Fruit fly (Drosophila melanogaster) whole organism, embryonic: ENCODE data around the gene Taf6.
A peak's percentile ranks its signal among the peaks of the same experiment; 100 is the strongest.

ENCODE experiments used
- Atf3 ChIP-seq: fragments of 200-800 bp; sonication (Bioruptor generic); optimal IDR thresholded peaks from 3 replicates; lab custom pipeline; 2016; ENCODE audit warnings: missing biosample characterization, missing genetic modification characterization
- CG10959 ChIP-seq: fragments of 200-800 bp; sonication (Bioruptor generic); IDR thresholded peaks from 2 replicates; pipeline ENCODE4 v1.3.6; 2022; ENCODE audit warnings: missing biosample characterization, missing genetic modification characterization
- CG12071 ChIP-seq: fragments of 200-800 bp; sonication (Bioruptor generic); optimal IDR thresholded peaks from 3 replicates; lab custom pipeline; 2018; ENCODE audit warnings: missing biosample characterization, mild to moderate bottlenecking, missing genetic modification characterization
- CG13775 ChIP-seq: fragments of 200-800 bp; sonication (Bioruptor generic); optimal IDR thresholded peaks from 3 replicates; lab custom pipeline; 2017; ENCODE audit warnings: missing biosample characterization, mild to moderate bottlenecking, missing genetic modification characterization
- CG16813 ChIP-seq: fragments of 200-800 bp; sonication (Bioruptor generic); IDR thresholded peaks from 3 replicates; pipeline ENCODE4 v1.3.6; 2022; ENCODE audit warnings: missing biosample characterization, missing genetic modification characterization; ENCODE audit not compliant: partially characterized antibody
- CG17186 ChIP-seq: fragments of 200-800 bp; sonication (Bioruptor generic); optimal IDR thresholded peaks from 3 replicates; lab custom pipeline; 2017; ENCODE audit warnings: missing biosample characterization, missing genetic modification reagents, missing genetic modification characterization
- CG2202 ChIP-seq: fragments of 200-800 bp; sonication (Bioruptor generic); optimal IDR thresholded peaks from 2 replicates; lab custom pipeline; 2018; ENCODE audit warnings: missing biosample characterization, mild to moderate bottlenecking, missing genetic modification characterization
- CG30431 ChIP-seq: fragments of 200-800 bp; sonication (Bioruptor generic); optimal IDR thresholded peaks from 2 replicates; lab custom pipeline; 2017; ENCODE audit warnings: missing biosample characterization, missing genetic modification characterization
- CG32772 ChIP-seq: fragments of 200-800 bp; sonication (Bioruptor generic); IDR thresholded peaks from 2 replicates; pipeline ENCODE4 v1.3.6; 2022; ENCODE audit warnings: missing biosample characterization, missing genetic modification characterization
- CG33557 ChIP-seq: fragments of 200-800 bp; sonication (Bioruptor generic); optimal IDR thresholded peaks from 2 replicates; lab custom pipeline; 2019; ENCODE audit warnings: missing biosample characterization, mild to moderate bottlenecking, missing genetic modification characterization, moderate library complexity
- CG4617 ChIP-seq: fragments of 200-800 bp; sonication (Bioruptor generic); optimal IDR thresholded peaks from 3 replicates; lab custom pipeline; 2016; ENCODE audit warnings: missing biosample characterization, missing genetic modification characterization, borderline replicate concordance
- CG8281 ChIP-seq: fragments of 200-800 bp; sonication (Bioruptor generic); optimal IDR thresholded peaks from 2 replicates; lab custom pipeline; 2018; ENCODE audit warnings: missing biosample characterization, mild to moderate bottlenecking, missing genetic modification characterization, moderate library complexity
- CG8290 ChIP-seq, 3 experiments: fragments of 200-800 bp; sonication (Bioruptor generic); optimal IDR thresholded peaks; 2 replicates each; lab custom pipeline; 2016 to 2019; ENCODE audit warnings: missing biosample characterization in 3 of 3, missing genetic modification characterization in 3 of 3, mild to moderate bottlenecking in 2 of 3, moderate library complexity in 1 of 3
- CG9437 ChIP-seq: fragments of 200-800 bp; sonication (Bioruptor generic); optimal IDR thresholded peaks from 2 replicates; lab custom pipeline; 2018; ENCODE audit warnings: missing biosample characterization, mild to moderate bottlenecking, missing genetic modification characterization
- CTCF ChIP-seq: fragments of 200-800 bp; sonication (Bioruptor generic); optimal IDR thresholded peaks from 2 replicates; lab custom pipeline; 2017; ENCODE audit warnings: missing biosample characterization, mild to moderate bottlenecking, missing genetic modification characterization, moderate library complexity
- Camta ChIP-seq: fragments of 200-800 bp; sonication (Bioruptor generic); optimal IDR thresholded peaks from 2 replicates; lab custom pipeline; 2016; ENCODE audit warnings: missing biosample characterization, missing genetic modification characterization
- Dek ChIP-seq: fragments of 200-800 bp; sonication (Bioruptor generic); optimal IDR thresholded peaks from 3 replicates; lab custom pipeline; 2019; ENCODE audit warnings: missing biosample characterization, mild to moderate bottlenecking, missing genetic modification characterization, moderate library complexity
- Fer2 ChIP-seq: fragments of 200-800 bp; sonication (Bioruptor generic); optimal IDR thresholded peaks from 2 replicates; lab custom pipeline; 2018; ENCODE audit warnings: missing biosample characterization, mild to moderate bottlenecking, missing genetic modification characterization, moderate library complexity
- HHEX ChIP-seq: fragments of 200-800 bp; sonication (Bioruptor generic); optimal IDR thresholded peaks from 3 replicates; lab custom pipeline; 2017; ENCODE audit warnings: missing biosample characterization, mild to moderate bottlenecking, missing genetic modification characterization, missing genetic modification reagents
- HLH4C ChIP-seq: fragments of 200-800 bp; sonication (Bioruptor generic); IDR thresholded peaks from 3 replicates; pipeline ENCODE4 v1.3.6; 2022; ENCODE audit warnings: missing biosample characterization, missing genetic modification characterization; ENCODE audit not compliant: partially characterized antibody
- HLHmδ ChIP-seq: fragments of 200-800 bp; sonication (Bioruptor generic); optimal IDR thresholded peaks from 2 replicates; lab custom pipeline; 2018; ENCODE audit warnings: missing biosample characterization, mild to moderate bottlenecking, missing genetic modification characterization, moderate library complexity
- Hr78 ChIP-seq, 2 experiments: fragments of 200-800 bp in 1 of 2; fragments of >200 bp in 1 of 2; sonication (Bioruptor generic) in 1 of 2; optimal IDR thresholded peaks; 2 replicates each; lab custom pipeline; 2017 to 2019; ENCODE audit warnings: missing biosample characterization in 2 of 2, missing genetic modification characterization in 2 of 2, mild to moderate bottlenecking in 1 of 2, moderate library complexity in 1 of 2
- Lpt ChIP-seq: fragments of >200 bp; optimal IDR thresholded peaks from 2 replicates; lab custom pipeline; 2018; ENCODE audit warnings: missing biosample characterization, missing genetic modification characterization
- Myb ChIP-seq: fragments of 200-800 bp; sonication (Bioruptor generic); optimal IDR thresholded peaks from 2 replicates; lab custom pipeline; 2016; ENCODE audit warnings: missing biosample characterization, missing genetic modification characterization
- NfI ChIP-seq: fragments of 200-800 bp; sonication (Bioruptor generic); optimal IDR thresholded peaks from 3 replicates; lab custom pipeline; 2018; ENCODE audit warnings: missing biosample characterization, mild to moderate bottlenecking, missing genetic modification characterization, moderate library complexity
- Ravus ChIP-seq: fragments of 200-800 bp; sonication (Bioruptor generic); IDR thresholded peaks from 2 replicates; pipeline ENCODE4 v1.3.6; 2022; ENCODE audit warnings: missing biosample characterization, missing genetic modification characterization
- Tbp ChIP-seq: fragments of >200 bp; optimal IDR thresholded peaks from 2 replicates; lab custom pipeline; 2018; ENCODE audit warnings: missing biosample characterization, missing genetic modification characterization
- Xrp1 ChIP-seq: fragments of 200-800 bp; sonication (Bioruptor generic); IDR thresholded peaks from 2 replicates; pipeline ENCODE4 v1.3.6; 2022; ENCODE audit warnings: missing biosample characterization, missing genetic modification characterization
- ara ChIP-seq: fragments of 200-800 bp; sonication (Bioruptor generic); IDR thresholded peaks from 2 replicates; pipeline ENCODE4 v1.3.6; 2022; ENCODE audit warnings: missing biosample characterization, missing genetic modification characterization
- bab2 ChIP-seq: fragments of 200-800 bp; sonication (Bioruptor generic); optimal IDR thresholded peaks from 2 replicates; lab custom pipeline; 2016; ENCODE audit warnings: missing biosample characterization, missing genetic modification characterization
- bbx ChIP-seq: fragments of 200-800 bp; sonication (Bioruptor generic); IDR thresholded peaks from 2 replicates; pipeline ENCODE4 v1.3.6; 2022; ENCODE audit warnings: missing biosample characterization, missing genetic modification characterization; ENCODE audit not compliant: partially characterized antibody
- cato ChIP-seq: fragments of 200-800 bp; sonication (Bioruptor generic); optimal IDR thresholded peaks from 2 replicates; lab custom pipeline; 2016; ENCODE audit warnings: missing biosample characterization, missing genetic modification characterization, borderline replicate concordance
- caup ChIP-seq: fragments of 200-800 bp; sonication (Bioruptor generic); optimal IDR thresholded peaks from 3 replicates; lab custom pipeline; 2017; ENCODE audit warnings: missing biosample characterization, mild to moderate bottlenecking, missing genetic modification characterization, moderate library complexity; ENCODE audit not compliant: severe bottlenecking
- chn ChIP-seq: fragments of 200-800 bp; sonication (Bioruptor generic); optimal IDR thresholded peaks from 2 replicates; lab custom pipeline; 2016; ENCODE audit warnings: missing biosample characterization, missing genetic modification characterization
- danr ChIP-seq: fragments of 200-800 bp; sonication (Bioruptor generic); IDR thresholded peaks from 2 replicates; pipeline ENCODE4 v1.3.6; 2022; ENCODE audit warnings: missing biosample characterization, missing genetic modification characterization
- dpn ChIP-seq, 2 experiments: fragments of 200-800 bp; sonication (Bioruptor generic); optimal IDR thresholded peaks; 3 replicates each; lab custom pipeline; 2016; ENCODE audit warnings: missing biosample characterization in 2 of 2, missing genetic modification characterization in 2 of 2
- eve ChIP-seq, 2 experiments: fragments of >200 bp; optimal IDR thresholded peaks; 2 replicates each; lab custom pipeline; 2017; ENCODE audit warnings: missing biosample characterization in 2 of 2, missing genetic modification characterization in 2 of 2
- fd3F ChIP-seq: fragments of 200-800 bp; sonication (Bioruptor generic); optimal IDR thresholded peaks from 2 replicates; lab custom pipeline; 2018; ENCODE audit warnings: missing biosample characterization, mild to moderate bottlenecking, missing genetic modification characterization, moderate library complexity
- fu2 ChIP-seq: fragments of 200-800 bp; sonication (Bioruptor generic); optimal IDR thresholded peaks from 2 replicates; lab custom pipeline; 2016; ENCODE audit warnings: missing biosample characterization, missing genetic modification characterization
- gsb ChIP-seq: fragments of 200-800 bp; sonication (Bioruptor generic); IDR thresholded peaks from 2 replicates; pipeline ENCODE4 v1.3.6; 2022; ENCODE audit warnings: missing biosample characterization, missing genetic modification characterization
- hth ChIP-seq: fragments of >200 bp; optimal IDR thresholded peaks from 2 replicates; lab custom pipeline; 2017; ENCODE audit warnings: inconsistent platforms
- lov ChIP-seq, 2 experiments: fragments of 200-800 bp in 1 of 2; fragments of >200 bp in 1 of 2; sonication (Bioruptor generic) in 1 of 2; IDR thresholded peaks in 1 of 2; optimal IDR thresholded peaks in 1 of 2; 2 replicates in 1 of 2; 3 replicates in 1 of 2; pipeline versions ENCODE4 v1.3.6 to Lab custom; 2017 to 2022; ENCODE audit warnings: missing biosample characterization in 1 of 2, missing genetic modification characterization in 1 of 2
- nerfin-2 ChIP-seq: fragments of 200-800 bp; sonication (Bioruptor generic); IDR thresholded peaks from 2 replicates; pipeline ENCODE4 v1.3.6; 2022; ENCODE audit warnings: missing biosample characterization, missing genetic modification characterization; ENCODE audit not compliant: partially characterized antibody
- pb ChIP-seq: fragments of 200-800 bp; sonication (Bioruptor generic); optimal IDR thresholded peaks from 3 replicates; lab custom pipeline; 2016; ENCODE audit warnings: missing biosample characterization, missing genetic modification characterization
- row ChIP-seq: fragments of 200-800 bp; sonication (Bioruptor generic); IDR thresholded peaks from 3 replicates; pipeline ENCODE4 v1.3.6; 2022; ENCODE audit warnings: missing biosample characterization, missing genetic modification characterization
- seq ChIP-seq: fragments of 200-800 bp; sonication (Bioruptor generic); IDR thresholded peaks from 2 replicates; pipeline ENCODE4 v1.3.6; 2022; ENCODE audit warnings: missing biosample characterization, missing genetic modification characterization
- slbo ChIP-seq: fragments of 200-800 bp; sonication (Bioruptor generic); IDR thresholded peaks from 2 replicates; pipeline ENCODE4 v1.3.6; 2022; ENCODE audit warnings: missing biosample characterization, missing genetic modification characterization
- sob ChIP-seq: fragments of 200-800 bp; sonication (Bioruptor generic); IDR thresholded peaks from 2 replicates; pipeline ENCODE4 v1.3.6; 2022; ENCODE audit warnings: missing biosample characterization, missing genetic modification characterization
- trh ChIP-seq: fragments of 200-800 bp; sonication (Bioruptor generic); optimal IDR thresholded peaks from 2 replicates; lab custom pipeline; 2016; ENCODE audit warnings: missing biosample characterization, missing genetic modification characterization

The Taf6 gene

DNA sequence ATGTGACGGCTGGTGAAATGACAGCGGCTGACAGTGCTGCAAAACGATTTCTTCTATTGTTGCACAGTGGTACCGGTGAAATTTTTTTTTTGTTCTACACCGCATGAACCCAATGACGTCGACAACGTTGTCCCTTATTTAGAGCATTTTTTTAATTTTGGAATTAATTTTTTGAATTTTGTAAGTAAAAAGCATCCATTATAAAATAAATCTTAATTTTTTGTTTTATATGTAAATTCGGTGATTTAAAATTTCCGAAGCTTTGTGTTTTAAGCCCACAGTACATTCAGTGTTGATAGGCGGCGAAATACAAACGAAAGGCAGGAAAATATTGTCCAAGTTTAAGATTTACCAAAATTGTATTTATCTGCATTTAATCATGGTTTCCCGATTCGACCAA lies 13.3 kb downstream of the Taf6 start, which contains the start of the genes Lon and PIG-F (continued):
- TF ChIP-seq HLHmδ (GFP tag; lab: Kevin White, UChicago): no peak
- peak; percentile 99 for TF ChIP-seq sob (GFP tag; lab: Robert Waterston, UW)
- TF ChIP-seq row (GFP tag; lab: Robert Waterston, UW): peak; percentile 99
- TF ChIP-seq gsb (GFP tag; lab: Robert Waterston, UW): peak; percentile 96
- TF ChIP-seq nerfin-2 (GFP tag; lab: Robert Waterston, UW): peak; percentile 79
- TF ChIP-seq Hr78 (GFP tag; optimal IDR thresholded peaks at IDR 0.05; lab: Kevin White, UChicago): no peak
- peak; percentile 98 for TF ChIP-seq bab2 (GFP tag; lab: Kevin White, UChicago)
- TF ChIP-seq CG9437 (GFP tag; lab: Kevin White, UChicago): peak; percentile 96
- TF ChIP-seq Fer2 (tag; lab: Kevin White, UChicago): peak; percentile 99
- peak; percentile 99 for TF ChIP-seq Xrp1 (GFP tag; lab: Robert Waterston, UW)
- peak in 1 of 2 experiments; percentile 71 for TF ChIP-seq eve (GFP tag; optimal IDR thresholded peaks at IDR 0.05; lab: Kevin White, UChicago)
- TF ChIP-seq CG16813 (GFP tag; lab: Robert Waterston, UW): peak; percentile 74
- peak; percentile 98 for TF ChIP-seq trh (GFP tag; lab: Kevin White, UChicago)
- TF ChIP-seq slbo (GFP tag; lab: Robert Waterston, UW): peak; percentile 99
- TF ChIP-seq CTCF (GFP tag; lab: Kevin White, UChicago): peak; percentile 77
- TF ChIP-seq Tbp (GFP tag; lab: Kevin White, UChicago): no peak
- TF ChIP-seq chn (GFP tag; lab: Kevin White, UChicago): peak; percentile 99
- TF ChIP-seq fd3F (GFP tag; lab: Kevin White, UChicago): peak; percentile 99
- TF ChIP-seq CG13775 (GFP tag; lab: Kevin White, UChicago): peak; percentile 100
- peak; percentile 98 for TF ChIP-seq CG32772 (GFP tag; lab: Robert Waterston, UW)
- TF ChIP-seq bbx (GFP tag; lab: Robert Waterston, UW): 0 out of 2 replicates have a peak, but pooled peaks have one; percentile 16
- peak; percentile 99 for TF ChIP-seq seq
- TF ChIP-seq CG2202 (tag; lab: Kevin White, UChicago): peak; percentile 99
- peak; percentile 98 for TF ChIP-seq Atf3 (GFP tag; lab: Kevin White, UChicago)
- peak; percentile 99 for TF ChIP-seq caup (GFP tag; lab: Kevin White, UChicago)
- no peak for TF ChIP-seq Lpt (GFP tag; lab: Kevin White, UChicago)
- peak; percentile 99 for TF ChIP-seq CG8290 (GFP tag; optimal IDR thresholded peaks at IDR 0.05; lab: Kevin White, UChicago)
- TF ChIP-seq CG8290 (tag; optimal IDR thresholded peaks at IDR 0.05; lab: Kevin White, UChicago): peak in 1 of 2 experiments; percentile 98
- TF ChIP-seq HHEX (GFP tag; lab: Kevin White, UChicago): peak; percentile 99
- no peak for TF ChIP-seq lov (optimal IDR thresholded peaks at IDR 0.05; lab: Kevin White, UChicago)
- peak; percentile 95 for TF ChIP-seq lov (GFP tag; IDR thresholded peaks at IDR 0.05; lab: Robert Waterston, UW)
- TF ChIP-seq cato (GFP tag; lab: Kevin White, UChicago): peak; percentile 99
- TF ChIP-seq Camta (GFP tag; lab: Kevin White, UChicago): peak; percentile 99
- TF ChIP-seq Dek: peak; percentile 99
- TF ChIP-seq NfI (GFP tag; lab: Kevin White, UChicago): peak; percentile 99
- peak; percentile 90 for TF ChIP-seq CG17186 (GFP tag; lab: Kevin White, UChicago)
- peak; percentile 94 for TF ChIP-seq Ravus (GFP tag; lab: Robert Waterston, UW)
- TF ChIP-seq CG4617: peak; percentile 100
- peak; percentile 98 for TF ChIP-seq fu2
- no peak for TF ChIP-seq hth
- TF ChIP-seq HLH4C: peak; percentile 71
- peak; percentile 100 for TF ChIP-seq CG33557
- TF ChIP-seq CG10959: peak; percentile 98
- peak; percentile 97 for TF ChIP-seq danr (GFP tag; lab: Robert Waterston, UW)
- peak; percentile 97 for TF ChIP-seq ara
- peak; percentile 92 for TF ChIP-seq pb (GFP tag; lab: Kevin White, UChicago)
- peak; percentile 99 for TF ChIP-seq CG30431
- peak; percentile 95 for TF ChIP-seq CG8281 (tag; lab: Kevin White, UChicago)
- peak; percentile 93 for TF ChIP-seq CG12071 (GFP tag; lab: Kevin White, UChicago)
- TF ChIP-seq Myb: peak; percentile 90
- peak; percentile 99 for TF ChIP-seq dpn (GFP tag; optimal IDR thresholded peaks at IDR 0.05; lab: Kevin White, UChicago)
